Fruit fly (Drosophila melanogaster): ENCODE measurements around the gene CecC.

Gene CecC

dm6 chr3R:30257588-30257987 lies 41.3 kb downstream of the CecC start (continued):
- TF ChIP-seq sens (GFP tag), result peak; percentile 42

dm6 chr3R:30258298-30258990 lies 42.2 kb downstream of the CecC start:
- TF ChIP-seq CG8281 (tag; optimal IDR thresholded peaks at IDR 0.05) (no peak), CG6854 (GFP tag; optimal IDR thresholded peaks at IDR 0.05) (no peak), chinmo (GFP tag; IDR thresholded peaks at IDR 0.05; ENCODE audit: partially characterized antibody) (no peak), bsh (GFP tag; optimal IDR thresholded peaks at IDR 0.05) (peak in 1 of 2 experiments; percentile 57), Dref (GFP tag; IDR thresholded peaks at IDR 0.05) (no peak), pho (GFP tag; optimal IDR thresholded peaks at IDR 0.05) (no peak), hth (optimal IDR thresholded peaks at IDR 0.05) (no peak), CG9817 (tag; optimal IDR thresholded peaks at IDR 0.05) (no peak), Rfx (GFP tag; IDR thresholded peaks at IDR 0.05) (no peak), nerfin-1 (tag; optimal IDR thresholded peaks at IDR 0.05) (no peak), CG30020 (tag; optimal IDR thresholded peaks at IDR 0.05) (no peak), CG16863 (GFP tag; optimal IDR thresholded peaks at IDR 0.05) (no peak), CG4707 (GFP tag; optimal IDR thresholded peaks at IDR 0.05) (no peak), CG12299 (tag; optimal IDR thresholded peaks at IDR 0.05) (no peak), Spps (tag; optimal IDR thresholded peaks at IDR 0.05) (no peak), hkb (optimal IDR thresholded peaks at IDR 0.05) (no peak), hkb (GFP tag; IDR thresholded peaks at IDR 0.05) (no peak), Doc2 (GFP tag; IDR thresholded peaks at IDR 0.05) (no peak), tap (tag; optimal IDR thresholded peaks at IDR 0.05) (no peak), corto (GFP tag; optimal IDR thresholded peaks at IDR 0.05) (peak; percentile 72), zen (tag; optimal IDR thresholded peaks at IDR 0.05) (no peak), Drgx (GFP tag; IDR thresholded peaks at IDR 0.05) (peak; percentile 58), CG11247 (GFP tag; IDR thresholded peaks at IDR 0.05) (no peak), CG6654 (GFP tag; optimal IDR thresholded peaks at IDR 0.05) (no peak), lbe (GFP tag; optimal IDR thresholded peaks at IDR 0.05) (peak; percentile 77), Sox100B (GFP tag; optimal IDR thresholded peaks at IDR 0.05) (no peak), Nf-YA (GFP tag; IDR thresholded peaks at IDR 0.05) (no peak), CG4282 (GFP tag; optimal IDR thresholded peaks at IDR 0.05) (no peak), CG10321 (GFP tag; IDR thresholded peaks at IDR 0.05) (no peak), ci (GFP tag; IDR thresholded peaks at IDR 0.05) (no peak), nom (GFP tag; optimal IDR thresholded peaks at IDR 0.05) (peak; percentile 72), CG12659 (GFP tag; optimal IDR thresholded peaks at IDR 0.05) (no peak), E2f2 (GFP tag; IDR thresholded peaks at IDR 0.05) (no peak), CG42726 (GFP tag; IDR thresholded peaks at IDR 0.05; ENCODE audit: partially characterized antibody) (no peak), CG6791 (GFP tag; IDR thresholded peaks at IDR 0.05; ENCODE audit: partially characterized antibody) (no peak)

- TF ChIP-seq rib (GFP tag; IDR thresholded peaks at IDR 0.05) (no peak), sens (GFP tag) (peak; percentile 67), bsh (GFP tag; optimal IDR thresholded peaks at IDR 0.05) (peak in 1 of 2 experiments; percentile 90), corto (GFP tag; optimal IDR thresholded peaks at IDR 0.05) (peak; percentile 94), nom (GFP tag; optimal IDR thresholded peaks at IDR 0.05) (peak; percentile 75), HmgZ (tag; optimal IDR thresholded peaks at IDR 0.05) (no peak), Rfx (GFP tag; IDR thresholded peaks at IDR 0.05) (no peak), aop (GFP tag; IDR thresholded peaks at IDR 0.05) (no peak), Atf-2 (GFP tag; optimal IDR thresholded peaks at IDR 0.05) (no peak), Ets65A (GFP tag) (peak; percentile 63), CG2116 (GFP tag; optimal IDR thresholded peaks at IDR 0.05) (no peak), CG10267 (tag; optimal IDR thresholded peaks at IDR 0.05) (no peak), Drgx (GFP tag; IDR thresholded peaks at IDR 0.05) (peak; percentile 61), wor (GFP tag; IDR thresholded peaks at IDR 0.05) (no peak), CG31365 (tag; optimal IDR thresholded peaks at IDR 0.05) (no peak), CG33557 (GFP tag; optimal IDR thresholded peaks at IDR 0.05) (no peak), CG32532 (GFP tag; IDR thresholded peaks at IDR 0.05) (no peak), lbe (GFP tag; optimal IDR thresholded peaks at IDR 0.05) (peak; percentile 92), CG4707 (GFP tag; optimal IDR thresholded peaks at IDR 0.05) (no peak), Med (GFP tag) (peak; percentile 36), eve (GFP tag; optimal IDR thresholded peaks at IDR 0.05) (no peak)
Observed at dm6 chr3R:30258991-30259351, 42.7 kb downstream of the CecC start.

Measured in whole organism, embryonic.